Fruit fly (Drosophila melanogaster): ENCODE measurements around the gene CG9903.

The CG9903 gene

DNA sequence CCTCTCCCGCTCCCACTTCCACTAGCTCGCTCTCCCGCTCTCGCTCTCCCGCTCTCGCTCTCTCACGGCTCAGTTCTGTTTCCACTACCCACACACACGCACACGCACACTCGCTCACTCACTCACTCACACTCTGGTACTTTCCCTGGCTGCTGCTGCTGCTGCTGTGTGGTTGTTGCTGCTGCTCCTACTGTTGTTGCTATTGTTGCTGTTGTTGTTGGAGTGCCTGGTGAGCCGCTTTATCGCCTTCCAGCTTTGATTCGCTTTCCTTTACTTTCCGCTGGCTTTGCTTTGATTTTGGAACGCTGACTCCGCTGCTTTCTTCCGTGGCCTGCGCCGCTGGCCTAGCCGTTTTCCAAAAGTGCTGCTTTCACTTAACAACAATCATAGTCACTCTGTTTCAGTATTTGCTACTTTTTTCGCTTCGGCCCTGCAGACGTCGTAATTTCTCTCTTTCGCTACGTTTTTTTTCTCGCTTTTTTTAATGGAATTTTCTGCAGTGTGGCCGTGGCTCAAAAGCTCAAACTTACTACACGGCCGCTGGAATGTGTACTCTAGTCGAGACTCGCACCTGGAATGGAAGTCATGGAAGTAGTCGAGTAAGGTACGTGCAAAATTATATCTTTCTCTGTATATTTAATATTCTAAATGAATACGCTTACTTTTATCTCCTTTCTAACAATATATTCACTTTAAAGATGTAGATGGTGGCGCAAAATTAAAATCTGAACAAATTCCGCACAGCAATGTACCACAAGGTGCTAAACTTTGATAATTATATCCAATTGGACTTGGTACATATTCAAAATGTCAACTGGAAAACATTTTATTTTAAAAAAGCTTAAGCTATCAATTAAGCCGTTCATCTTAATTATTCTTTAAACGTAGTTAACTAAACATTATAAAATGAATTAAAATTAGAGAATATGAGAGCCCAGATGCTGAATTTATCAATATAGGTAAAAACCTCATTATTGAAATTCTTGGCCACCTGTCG, 19.2 kb upstream of the CG9903 start, which contains the start of gene Pp2B-14D:
TSS of gene Pp2B-14D (minus strand) at position 503 of the 997 bp plus-strand sequence.
- peak; percentile 53 for TF ChIP-seq CG17801 (GFP tag; optimal IDR thresholded peaks at IDR 0.05; ENCODE audit: partially characterized antibody)

DNA sequence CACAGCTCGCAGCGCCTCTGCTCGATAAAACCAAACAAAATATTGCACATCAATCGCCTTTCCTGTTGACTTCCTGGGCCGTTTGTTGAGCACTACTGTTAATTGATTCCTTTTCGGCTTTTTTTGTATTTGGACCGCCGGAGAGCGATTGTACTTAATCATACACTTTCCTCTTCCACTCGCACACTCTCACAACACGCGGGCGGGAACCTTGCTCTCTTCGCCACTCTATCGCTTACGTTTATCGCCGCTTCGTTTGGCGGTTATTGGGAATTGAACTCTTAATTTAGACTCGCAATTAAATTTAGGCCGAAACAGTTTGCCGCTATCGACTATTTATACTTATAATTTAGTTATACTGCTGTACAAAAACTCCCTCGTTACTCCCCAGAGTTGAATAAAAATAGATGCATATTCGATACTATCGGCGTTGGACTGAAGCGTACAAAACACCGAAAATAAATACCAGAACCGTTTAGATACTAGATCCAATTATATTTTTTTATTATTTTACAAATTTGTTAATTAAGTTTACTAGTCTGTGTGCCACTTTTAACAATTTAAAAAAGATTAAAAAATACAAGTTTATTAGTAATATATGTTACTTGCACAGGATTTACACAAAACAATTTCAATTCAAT, 13.0 kb upstream of the CG9903 start, which contains the start of gene Arp2:
TSS of gene Arp2 (minus strand) at position 427 of the 641 bp plus-strand sequence.
- TF ChIP-seq CG17801 (GFP tag; optimal IDR thresholded peaks at IDR 0.05; ENCODE audit: partially characterized antibody), result no peak

DNA sequence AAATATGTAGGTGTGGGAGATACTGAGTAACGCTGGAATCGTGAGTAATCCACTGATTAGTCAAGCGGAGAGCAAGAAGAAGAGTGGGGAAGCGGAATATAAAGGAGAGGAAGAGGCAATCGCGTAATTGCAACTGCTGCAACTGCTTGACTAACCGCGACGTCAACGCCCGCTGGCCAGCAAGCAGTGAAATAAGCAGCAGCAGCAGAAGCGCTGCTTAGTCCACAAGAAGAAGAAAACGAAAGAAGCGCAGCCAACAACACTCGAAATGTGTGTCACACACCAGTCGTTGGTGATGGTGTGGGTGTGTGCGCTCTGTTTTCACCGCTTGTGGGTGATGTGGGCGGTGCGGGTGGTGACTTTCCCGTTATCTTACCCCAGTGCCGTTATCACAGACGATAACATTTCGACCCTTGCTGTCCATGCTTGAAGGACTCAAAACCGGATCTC, 12.3 kb upstream of the CG9903 start:
- TF ChIP-seq CG17801 (GFP tag; optimal IDR thresholded peaks at IDR 0.05; ENCODE audit: partially characterized antibody), result no peak

DNA sequence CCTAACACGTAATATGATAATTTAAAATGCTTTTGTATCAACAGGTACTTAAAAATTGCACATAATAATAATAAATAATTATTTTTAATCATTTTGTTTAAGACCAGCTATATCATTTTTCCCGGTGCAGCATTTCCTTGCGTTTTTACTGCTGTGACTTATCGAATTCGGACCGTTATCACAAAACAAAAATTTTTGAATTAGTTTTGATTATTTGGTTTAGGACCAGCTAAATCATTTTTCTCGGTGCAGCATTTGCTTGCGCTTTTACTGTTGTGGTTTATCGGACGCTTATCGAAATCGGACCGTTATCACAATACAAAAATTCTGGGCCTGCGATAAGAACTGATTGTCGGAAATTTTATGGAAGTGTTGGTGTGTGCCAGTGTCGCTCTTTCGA, 11.9 kb upstream of the CG9903 start:
- TF ChIP-seq CG17801 (GFP tag; optimal IDR thresholded peaks at IDR 0.05; ENCODE audit: partially characterized antibody), result peak; percentile 79

DNA sequence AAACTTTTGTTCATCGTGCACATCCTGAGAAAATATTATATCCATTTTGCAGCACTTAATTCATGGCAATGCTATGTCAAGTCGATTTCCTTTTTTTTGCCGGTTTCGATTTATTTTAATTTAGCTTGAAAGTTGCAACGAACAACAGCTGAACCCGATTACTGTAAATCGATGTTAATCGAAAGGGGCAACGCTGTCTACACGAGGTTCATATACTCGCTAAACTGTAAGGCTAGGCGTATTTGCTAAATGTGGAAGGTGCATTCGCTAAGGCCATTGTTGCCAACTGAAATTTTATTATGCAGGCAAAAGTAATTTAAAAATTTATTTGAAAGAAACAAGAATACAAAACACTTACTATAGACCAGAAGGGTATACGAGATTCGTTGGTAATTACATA, 6.7 kb upstream of the CG9903 start, which contains the start of gene CG9902:
TSS of gene CG9902 (minus strand) at position 131 of the 400 bp plus-strand sequence.
- TF ChIP-seq CG17801 (GFP tag; optimal IDR thresholded peaks at IDR 0.05; ENCODE audit: partially characterized antibody), result no peak

DNA sequence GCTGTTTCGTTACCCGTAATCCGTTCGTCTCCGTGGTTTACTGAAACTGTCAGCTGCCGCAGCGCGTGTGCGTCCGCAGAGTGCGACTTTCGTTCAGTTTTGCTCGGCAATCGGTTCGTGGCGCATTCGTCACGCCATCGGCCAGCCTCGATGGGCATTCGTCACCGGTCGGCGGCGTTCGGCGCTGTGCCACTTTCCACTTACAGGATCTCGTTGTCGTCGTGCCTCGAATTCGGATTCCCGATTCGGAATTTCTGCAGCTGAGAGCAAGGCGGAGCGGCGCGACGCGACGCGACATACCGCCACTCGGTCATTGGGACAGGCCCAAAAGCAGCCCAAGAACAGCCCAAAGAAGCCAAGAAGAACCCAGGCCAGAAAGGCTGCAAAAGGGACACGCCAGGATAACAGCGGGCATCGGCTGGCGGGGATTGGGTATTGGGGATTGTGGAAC, 7.6 kb downstream of the CG9903 start, which contains the start of gene para:
TSS of gene para (minus strand) at position 51 of the 451 bp plus-strand sequence.
- no peak for TF ChIP-seq CG17801 (GFP tag; optimal IDR thresholded peaks at IDR 0.05; ENCODE audit: partially characterized antibody)

DNA sequence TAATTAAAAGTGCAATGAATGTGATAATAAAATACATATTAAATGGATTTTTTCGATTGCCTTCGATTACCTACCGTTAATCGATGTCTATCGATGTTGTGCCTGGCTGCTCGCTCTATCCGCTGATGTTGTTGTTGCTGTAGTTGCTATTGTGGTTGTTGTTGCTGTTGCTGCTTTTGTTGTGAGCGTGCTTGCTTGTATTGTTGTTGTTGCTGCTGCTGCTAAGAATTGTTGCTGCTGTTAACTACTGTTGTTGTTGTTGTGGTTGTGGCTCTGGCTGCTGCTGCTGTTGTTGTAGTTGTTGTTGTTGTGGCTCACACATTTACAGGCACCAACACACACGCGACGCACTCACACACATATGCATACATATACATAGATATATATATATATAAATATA, 13.4 kb downstream of the CG9903 start:
- TF ChIP-seq CG17801 (GFP tag; optimal IDR thresholded peaks at IDR 0.05; ENCODE audit: partially characterized antibody), result no peak

DNA sequence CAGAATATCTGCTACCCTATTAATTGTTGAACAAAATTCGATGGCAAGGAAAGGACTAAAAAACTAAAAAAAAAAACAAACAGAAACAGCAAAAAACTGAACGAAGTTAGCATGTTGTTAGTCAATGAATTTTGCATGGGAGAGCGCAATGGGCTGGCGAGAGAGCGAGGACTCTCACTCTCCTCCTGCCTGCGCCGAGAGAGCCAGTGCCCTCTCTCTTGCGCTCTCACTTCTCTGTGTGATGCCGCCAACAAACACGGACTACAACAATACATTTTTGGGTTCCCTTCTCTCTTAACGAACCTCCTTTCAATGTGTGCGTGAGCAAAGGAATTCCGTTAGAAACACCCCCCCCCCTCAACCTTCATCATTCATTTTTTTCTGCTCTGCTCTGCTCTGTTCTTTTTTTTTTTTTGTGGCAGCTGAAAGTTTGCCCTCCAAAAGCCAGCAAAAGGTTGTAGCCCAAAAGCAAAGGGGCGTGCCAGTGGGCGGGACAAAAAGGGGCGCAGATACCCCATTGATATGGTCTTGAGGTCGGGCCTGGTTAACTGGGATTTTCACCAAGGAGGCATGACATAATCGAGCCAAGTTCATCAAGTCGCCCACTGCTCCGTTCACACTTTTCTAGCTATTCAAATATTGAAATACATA, 14.4 kb downstream of the CG9903 start:
- TF ChIP-seq CG17801 (GFP tag; optimal IDR thresholded peaks at IDR 0.05; ENCODE audit: partially characterized antibody), result no peak

DNA sequence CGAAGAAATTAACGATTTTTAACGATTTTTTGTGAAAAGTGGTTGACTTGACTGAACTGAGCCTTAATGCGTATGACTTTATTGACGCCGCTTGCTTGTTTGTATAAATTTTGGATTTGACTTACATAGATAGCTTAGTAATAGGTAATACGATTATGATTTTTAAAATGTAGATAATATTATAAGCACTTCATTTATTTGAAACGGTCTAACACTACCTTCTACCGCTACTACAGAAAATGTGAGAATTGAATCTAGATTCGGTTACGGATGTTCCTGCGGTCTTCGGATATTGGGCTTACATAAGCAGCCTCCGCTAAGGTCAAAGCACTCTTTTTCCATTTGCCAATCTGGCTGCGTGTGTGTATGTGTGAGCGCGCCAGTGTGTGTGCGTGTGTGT, 15.3 kb downstream of the CG9903 start, which contains the start of gene Cnx14D:
TSS of gene Cnx14D (minus strand) at position 101 of the 400 bp plus-strand sequence.
- TF ChIP-seq CG17801 (GFP tag; optimal IDR thresholded peaks at IDR 0.05; ENCODE audit: partially characterized antibody), result no peak
